Fruit fly (Drosophila melanogaster) whole organism, wandering third instar larva: Measurements from ENCODE around the gene CG42544.

Source experiments
- Abd-B ChIP-seq: fragments of >200 bp; optimal IDR thresholded peaks from 2 replicates; lab custom pipeline; 2017; ENCODE audit warnings: missing biosample characterization, missing genetic modification characterization
- CG32264 ChIP-seq: fragments of 200-800 bp; sonication (Bioruptor generic); optimal IDR thresholded peaks from 2 replicates; lab custom pipeline; 2016; ENCODE audit warnings: missing biosample characterization, missing genetic modification characterization
- Dfd ChIP-seq: fragments of >200 bp; optimal IDR thresholded peaks from 2 replicates; lab custom pipeline; 2017; ENCODE audit warnings: missing biosample characterization, missing genetic modification characterization
- Dif ChIP-seq: fragments of 200-275, 200-300 bp; sonication (Bioruptor generic); optimal IDR thresholded peaks from 2 replicates; lab custom pipeline; 2018; ENCODE audit warnings: missing biosample characterization, missing genetic modification characterization; ENCODE audit not compliant: partially characterized antibody
- GATAd ChIP-seq: sonication (Bioruptor generic); optimal IDR thresholded peaks from 2 replicates; lab custom pipeline; 2016; ENCODE audit warnings: missing biosample characterization, missing genetic modification characterization
- HLH106 ChIP-seq: fragments of 200-800 bp; optimal IDR thresholded peaks from 3 replicates; lab custom pipeline; 2019; ENCODE audit warnings: missing biosample characterization, mild to moderate bottlenecking, missing genetic modification characterization, moderate library complexity
- Hnf4 ChIP-seq: fragments of 200-800 bp; sonication (Bioruptor generic); optimal IDR thresholded peaks from 2 replicates; lab custom pipeline; 2016; ENCODE audit warnings: missing biosample characterization, mild to moderate bottlenecking, missing genetic modification characterization
- Hr78 ChIP-seq: fragments of >200 bp; optimal IDR thresholded peaks from 2 replicates; lab custom pipeline; 2017; ENCODE audit warnings: missing biosample characterization, missing genetic modification characterization
- Hr83 ChIP-seq: fragments of 200-300 bp; sonication (Bioruptor generic); optimal IDR thresholded peaks from 2 replicates; lab custom pipeline; 2016; ENCODE audit warnings: missing biosample characterization, mild to moderate bottlenecking, missing genetic modification characterization, moderate library complexity; ENCODE audit not compliant: poor library complexity, severe bottlenecking
- Jra ChIP-seq: sonication (Bioruptor generic); optimal IDR thresholded peaks from 2 replicates; lab custom pipeline; 2016; ENCODE audit warnings: missing biosample characterization, missing genetic modification characterization
- Mio ChIP-seq: sonication (Bioruptor generic); optimal IDR thresholded peaks from 2 replicates; lab custom pipeline; 2016; ENCODE audit warnings: missing biosample characterization, missing genetic modification characterization
- Myc ChIP-seq: fragments of >200 bp; optimal IDR thresholded peaks from 2 replicates; lab custom pipeline; 2017
- N ChIP-seq: fragments of >200 bp; optimal IDR thresholded peaks from 2 replicates; lab custom pipeline; 2018; ENCODE audit warnings: missing biosample characterization, missing external identifiers, missing genetic modification characterization
- OdsH ChIP-seq: fragments of 200-800 bp; sonication (Bioruptor generic); optimal IDR thresholded peaks from 2 replicates; lab custom pipeline; 2016; ENCODE audit warnings: missing biosample characterization, mild to moderate bottlenecking, missing genetic modification characterization
- Rel ChIP-seq, 2 experiments: fragments of 200-800 bp; sonication (Bioruptor generic) in 1 of 2; optimal IDR thresholded peaks; 2 replicates in 1 of 2; 3 replicates in 1 of 2; lab custom pipeline; 2016 to 2019; ENCODE audit warnings: mild to moderate bottlenecking in 2 of 2, missing biosample characterization in 2 of 2, missing genetic modification characterization in 2 of 2, moderate library complexity in 1 of 2
- Sp1 ChIP-seq: fragments of 200-800 bp; sonication (Bioruptor generic); optimal IDR thresholded peaks from 3 replicates; lab custom pipeline; 2019; ENCODE audit warnings: missing biosample characterization, mild to moderate bottlenecking, missing genetic modification characterization, moderate library complexity
- Vsx2 ChIP-seq: fragments of 200-300, 225-300 bp; sonication (Bioruptor generic); optimal IDR thresholded peaks from 2 replicates; lab custom pipeline; 2018; ENCODE audit warnings: missing biosample characterization, missing genetic modification characterization; ENCODE audit not compliant: partially characterized antibody
- br ChIP-seq: fragments of 200-800 bp; sonication (Bioruptor generic); optimal IDR thresholded peaks from 2 replicates; lab custom pipeline; 2016; ENCODE audit warnings: missing biosample characterization, missing genetic modification characterization
- brk ChIP-seq: fragments of 200-800 bp; sonication (Bioruptor generic); optimal IDR thresholded peaks from 2 replicates; lab custom pipeline; 2016; ENCODE audit warnings: missing biosample characterization, mild to moderate bottlenecking, missing genetic modification characterization
- dl ChIP-seq, 2 experiments: fragments of 175-275, 200-275 bp in 1 of 2; fragments of 200-275 bp in 1 of 2; sonication (Bioruptor generic); optimal IDR thresholded peaks; lab custom pipeline; 2018; ENCODE audit warnings: mild to moderate bottlenecking in 2 of 2, missing biosample characterization in 2 of 2, missing genetic modification characterization in 2 of 2, moderate library complexity in 2 of 2; ENCODE audit not compliant: partially characterized antibody in 2 of 2, insufficient read depth in 1 of 2
- dmrt93B ChIP-seq: fragments of 200-800 bp; sonication (Bioruptor generic); optimal IDR thresholded peaks from 2 replicates; lab custom pipeline; 2018; ENCODE audit warnings: missing biosample characterization, mild to moderate bottlenecking, missing genetic modification characterization
- dsf ChIP-seq: sonication (Bioruptor generic); optimal IDR thresholded peaks from 2 replicates; lab custom pipeline; 2016; ENCODE audit warnings: missing biosample characterization, missing genetic modification characterization, borderline replicate concordance
- ey ChIP-seq: fragments of 200-800 bp; sonication (Bioruptor generic); optimal IDR thresholded peaks from 2 replicates; lab custom pipeline; 2016; ENCODE audit warnings: missing biosample characterization, missing genetic modification characterization
- foxo ChIP-seq, 2 experiments: fragments of 200-800 bp; sonication (Bioruptor generic); optimal IDR thresholded peaks; 2 replicates in 1 of 2; 3 replicates in 1 of 2; lab custom pipeline; 2016 to 2017; ENCODE audit warnings: missing biosample characterization in 2 of 2, missing genetic modification characterization in 2 of 2
- fru ChIP-seq: fragments of 200-800 bp; sonication (Bioruptor generic); optimal IDR thresholded peaks from 3 replicates; lab custom pipeline; 2016; ENCODE audit warnings: missing biosample characterization, mild to moderate bottlenecking, missing genetic modification characterization
- h ChIP-seq: fragments of 200-800 bp; sonication (Bioruptor generic); optimal IDR thresholded peaks from 3 replicates; lab custom pipeline; 2016; ENCODE audit warnings: missing biosample characterization, mild to moderate bottlenecking, missing genetic modification characterization
- jim ChIP-seq: fragments of 175-275, 200-325 bp; sonication (Bioruptor generic); optimal IDR thresholded peaks from 2 replicates; lab custom pipeline; 2016; ENCODE audit warnings: missing biosample characterization, mild to moderate bottlenecking, missing genetic modification characterization
- lola ChIP-seq: fragments of >200 bp; optimal IDR thresholded peaks from 2 replicates; lab custom pipeline; 2017; ENCODE audit warnings: missing biosample characterization, missing genetic modification characterization
- pan ChIP-seq: fragments of >200 bp; optimal IDR thresholded peaks from 2 replicates; lab custom pipeline; 2017
- psq ChIP-seq: fragments of 200-800 bp; sonication (Bioruptor generic); optimal IDR thresholded peaks from 3 replicates; lab custom pipeline; 2017; ENCODE audit warnings: missing biosample characterization, mild to moderate bottlenecking, missing genetic modification characterization, moderate library complexity
- rgr ChIP-seq: fragments of 200-800 bp; sonication (Bioruptor generic); optimal IDR thresholded peaks from 3 replicates; lab custom pipeline; 2016; ENCODE audit warnings: missing biosample characterization, mild to moderate bottlenecking, missing genetic modification characterization
- sage ChIP-seq: fragments of 200-800 bp; sonication (Bioruptor generic); optimal IDR thresholded peaks from 2 replicates; lab custom pipeline; 2016; ENCODE audit warnings: missing biosample characterization, mild to moderate bottlenecking, missing genetic modification characterization
- sv ChIP-seq: fragments of 200-800 bp; sonication (Bioruptor generic); optimal IDR thresholded peaks from 3 replicates; lab custom pipeline; 2016; ENCODE audit warnings: missing biosample characterization, missing genetic modification characterization
- tai ChIP-seq: sonication (Bioruptor generic); optimal IDR thresholded peaks from 2 replicates; lab custom pipeline; 2016; ENCODE audit warnings: missing biosample characterization, missing genetic modification characterization
- usp ChIP-seq: fragments of >200 bp; optimal IDR thresholded peaks from 2 replicates; lab custom pipeline; 2017; ENCODE audit warnings: missing biosample characterization, missing genetic modification characterization
- woc ChIP-seq: sonication (Bioruptor generic); optimal IDR thresholded peaks from 2 replicates; lab custom pipeline; 2016; ENCODE audit warnings: missing biosample characterization, mild to moderate bottlenecking, missing genetic modification characterization

CG42544 gene

DNA sequence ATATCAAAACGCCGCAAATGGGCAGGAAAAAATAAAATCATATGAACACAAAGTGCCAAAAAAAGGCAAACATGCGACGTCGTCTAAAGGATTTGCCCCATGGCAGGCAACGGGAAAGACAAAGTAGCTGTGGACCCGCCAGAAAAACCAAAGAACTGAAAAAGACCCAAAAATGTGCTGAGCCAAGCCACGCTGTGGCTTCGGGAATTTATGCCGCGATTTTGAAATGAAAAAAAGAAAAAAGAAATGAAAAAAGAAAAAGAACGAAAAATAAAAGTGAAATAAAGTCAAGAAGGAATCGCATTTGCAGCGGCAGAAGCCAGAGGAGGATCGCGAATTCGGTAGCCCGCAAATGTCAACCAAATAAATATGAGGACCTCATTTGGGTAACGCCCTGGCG lies 18.2 kb downstream of the CG42544 start (continued):
- TF ChIP-seq CG32264 (GFP tag; lab: Kevin White, UChicago) = no peak
- peak; percentile 50 for TF ChIP-seq psq
- TF ChIP-seq Dfd (GFP tag; lab: Kevin White, UChicago) = no peak
- TF ChIP-seq, all 38 proteins: peak for 5

- TF ChIP-seq OdsH (peak; percentile 44), sv (GFP tag; lab: Kevin White, UChicago) (no peak), Hr78 (GFP tag; lab: Kevin White, UChicago) (no peak), dsf (GFP tag; lab: Kevin White, UChicago) (no peak), N (GFP tag; lab: Kevin White, UChicago) (no peak), br (no peak), dl (GFP tag; optimal IDR thresholded peaks at IDR 0.05; lab: Kevin White, UChicago; ENCODE audit: insufficient read depth in 1 of 2, partially characterized antibody in 2 of 2) (no peak), dmrt93B (peak; percentile 22), Sp1 (GFP tag; lab: Kevin White, UChicago) (peak; percentile 32), HLH106 (peak; percentile 42), Myc (no peak), h (GFP tag; lab: Kevin White, UChicago) (peak; percentile 10), woc (GFP tag; lab: Kevin White, UChicago) (peak; percentile 25), CG32264 (GFP tag; lab: Kevin White, UChicago) (no peak), ey (GFP tag; lab: Kevin White, UChicago) (peak; percentile 22), psq (peak; percentile 57), foxo (GFP tag; optimal IDR thresholded peaks at IDR 0.05; lab: Kevin White, UChicago) (no peak)
- TF ChIP-seq, all 38 proteins: peak for 8
These were observed 21.8 kb downstream of the CG42544 start for dm6 chr3R:7326200-7326599.

DNA sequence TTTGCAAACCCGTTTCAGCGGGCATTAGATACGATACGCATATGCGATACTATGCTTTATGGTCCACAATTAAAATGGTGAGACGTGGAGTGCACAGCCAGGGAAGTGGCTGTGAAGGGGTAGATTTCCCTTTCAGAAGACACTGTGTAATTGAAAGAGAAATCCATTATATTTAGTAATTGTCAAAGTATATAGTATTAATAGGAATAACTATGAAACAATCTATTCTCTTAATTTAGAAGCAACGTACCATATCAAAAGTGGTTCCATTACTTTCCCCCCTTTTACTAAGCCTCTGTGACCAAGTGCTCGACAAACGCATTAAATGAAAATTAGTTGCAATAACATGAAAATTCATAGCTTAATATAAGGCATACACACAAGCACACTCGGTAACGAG lies 26.3 kb downstream of the CG42544 start:
- TF ChIP-seq CG32264 (GFP tag; lab: Kevin White, UChicago) (no peak), dl (GFP tag; optimal IDR thresholded peaks at IDR 0.05; lab: Kevin White, UChicago; ENCODE audit: insufficient read depth in 1 of 2, partially characterized antibody in 2 of 2) (no peak), foxo (GFP tag; optimal IDR thresholded peaks at IDR 0.05; lab: Kevin White, UChicago) (no peak), lola (GFP tag; lab: Kevin White, UChicago) (no peak), fru (GFP tag; lab: Kevin White, UChicago) (no peak), Vsx2 (GFP tag; lab: Kevin White, UChicago) (no peak), Dif (GFP tag; lab: Kevin White, UChicago) (no peak), dmrt93B (no peak), Jra (GFP tag; lab: Kevin White, UChicago) (no peak), sage (GFP tag; lab: Kevin White, UChicago) (no peak), Dfd (GFP tag; lab: Kevin White, UChicago) (no peak), Abd-B (GFP tag; lab: Kevin White, UChicago) (no peak), GATAd (GFP tag; lab: Kevin White, UChicago) (no peak), Sp1 (GFP tag; lab: Kevin White, UChicago) (no peak), psq (no peak), tai (GFP tag; lab: Kevin White, UChicago) (no peak), jim (GFP tag; lab: Kevin White, UChicago) (no peak), Mio (GFP tag; lab: Kevin White, UChicago) (no peak), rgr (no peak), Hr78 (GFP tag; lab: Kevin White, UChicago) (no peak)

DNA sequence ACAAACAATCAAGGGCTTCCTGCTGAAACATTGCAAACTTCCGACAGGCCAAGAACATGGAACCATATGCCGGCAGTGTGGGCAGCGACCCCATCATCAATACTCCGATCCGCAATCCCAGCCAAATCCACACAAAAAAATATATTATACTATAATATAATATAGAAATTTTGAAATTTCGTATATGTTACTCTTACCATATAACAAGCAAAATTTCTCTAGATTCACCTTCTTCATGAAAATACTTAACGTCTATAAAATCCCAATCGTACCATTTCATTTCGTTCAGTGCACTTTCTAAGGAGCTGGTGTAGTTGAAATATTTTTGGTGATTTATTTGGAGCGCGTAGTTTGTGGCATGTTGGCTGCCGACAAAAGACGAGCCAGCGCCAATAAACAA lies 30.2 kb downstream of the CG42544 start:
- TF ChIP-seq Hr78 (GFP tag; lab: Kevin White, UChicago) (no peak), ey (GFP tag; lab: Kevin White, UChicago) (no peak), dmrt93B (no peak), Dfd (GFP tag; lab: Kevin White, UChicago) (no peak), Dif (GFP tag; lab: Kevin White, UChicago) (no peak), pan (lab: Kevin White, UChicago) (no peak), Hr83 (GFP tag; lab: Kevin White, UChicago) (no peak), sage (GFP tag; lab: Kevin White, UChicago) (no peak), brk (GFP tag; lab: Kevin White, UChicago) (no peak), Vsx2 (GFP tag; lab: Kevin White, UChicago) (no peak), Sp1 (GFP tag; lab: Kevin White, UChicago) (peak; percentile 5), Jra (GFP tag; lab: Kevin White, UChicago) (no peak), HLH106 (peak; percentile 33), woc (GFP tag; lab: Kevin White, UChicago) (no peak), foxo (GFP tag; optimal IDR thresholded peaks at IDR 0.05; lab: Kevin White, UChicago) (peak in 1 of 2 experiments; percentile 33), Hnf4 (no peak), tai (GFP tag; lab: Kevin White, UChicago) (no peak), Rel (GFP tag; optimal IDR thresholded peaks at IDR 0.05; lab: Kevin White, UChicago) (no peak), Rel (tag; optimal IDR thresholded peaks at IDR 0.05; lab: Kevin White, UChicago) (no peak), Mio (GFP tag; lab: Kevin White, UChicago) (no peak), h (GFP tag; lab: Kevin White, UChicago) (peak; percentile 24), psq (no peak), br (no peak), lola (GFP tag; lab: Kevin White, UChicago) (no peak), Abd-B (GFP tag; lab: Kevin White, UChicago) (no peak), usp (GFP tag; lab: Kevin White, UChicago) (no peak), N (GFP tag; lab: Kevin White, UChicago) (no peak), OdsH (peak; percentile 38), sv (GFP tag; lab: Kevin White, UChicago) (no peak), rgr (no peak), GATAd (GFP tag; lab: Kevin White, UChicago) (no peak)
- TF ChIP-seq, all 38 proteins: peak for 5
